Worm (Caenorhabditis elegans) whole organism, L2 larva: ENCODE results near the gene str-69.

Experiments used
- ama-1 ChIP-seq: fragments of 150-350 bp; optimal IDR thresholded peaks from 2 replicates; lab custom pipeline; 2018; ENCODE audit warnings: inconsistent platforms
- dmd-4 ChIP-seq: sonication (generic microtip); optimal IDR thresholded peaks from 2 replicates; lab custom pipeline; 2017; ENCODE audit warnings: missing biosample characterization, missing genetic modification characterization
- egl-27 ChIP-seq: sonication (generic microtip); optimal IDR thresholded peaks from 3 replicates; lab custom pipeline; 2017; ENCODE audit warnings: missing biosample characterization, missing genetic modification reagents, missing genetic modification characterization
- gmeb-1 ChIP-seq: fragments of 150-350 bp; optimal IDR thresholded peaks from 2 replicates; lab custom pipeline; 2014; ENCODE audit warnings: missing biosample characterization, missing genetic modification characterization
- lin-11 ChIP-seq: fragments of 150-350 bp; sonication (generic microtip); optimal IDR thresholded peaks from 2 replicates; lab custom pipeline; 2014; ENCODE audit warnings: missing biosample characterization, missing genetic modification characterization, inconsistent platforms, mixed read lengths
- lin-13 ChIP-seq: fragments of 150-350 bp; optimal IDR thresholded peaks from 2 replicates; lab custom pipeline; 2014; ENCODE audit warnings: missing biosample characterization, missing genetic modification reagents, missing genetic modification characterization
- lsy-2 ChIP-seq, 2 experiments: fragments of 150-350 bp in 1 of 2; sonication (generic microtip) in 1 of 2; optimal IDR thresholded peaks; 2 replicates each; lab custom pipeline; 2014 to 2017; ENCODE audit warnings: missing biosample characterization in 2 of 2, missing genetic modification characterization in 2 of 2
- nhr-77 ChIP-seq: fragments of 150-350 bp; optimal IDR thresholded peaks from 2 replicates; lab custom pipeline; 2014; ENCODE audit warnings: missing biosample characterization, missing genetic modification characterization
- skn-1 ChIP-seq: sonication (generic microtip); optimal IDR thresholded peaks from 2 replicates; lab custom pipeline; 2017; ENCODE audit warnings: missing biosample characterization, missing genetic modification characterization
- snpc-4 ChIP-seq: fragments of 150-350 bp; optimal IDR thresholded peaks from 2 replicates; lab custom pipeline; 2014; ENCODE audit warnings: missing biosample characterization, missing genetic modification characterization
- unc-55 ChIP-seq: fragments of 150-350 bp; sonication (generic microtip); optimal IDR thresholded peaks from 3 replicates; lab custom pipeline; 2014; ENCODE audit warnings: missing biosample characterization, missing genetic modification reagents, missing genetic modification characterization
- zag-1 ChIP-seq: fragments of 150-350 bp; optimal IDR thresholded peaks from 2 replicates; lab custom pipeline; 2014; ENCODE audit warnings: missing biosample characterization, missing genetic modification characterization
- ztf-11 ChIP-seq: sonication (generic microtip); optimal IDR thresholded peaks from 2 replicates; lab custom pipeline; 2017; ENCODE audit warnings: missing biosample characterization, missing genetic modification characterization
- ztf-4 ChIP-seq: fragments of 150-350 bp; optimal IDR thresholded peaks from 2 replicates; lab custom pipeline; 2014; ENCODE audit warnings: missing biosample characterization, missing genetic modification characterization

DNA sequence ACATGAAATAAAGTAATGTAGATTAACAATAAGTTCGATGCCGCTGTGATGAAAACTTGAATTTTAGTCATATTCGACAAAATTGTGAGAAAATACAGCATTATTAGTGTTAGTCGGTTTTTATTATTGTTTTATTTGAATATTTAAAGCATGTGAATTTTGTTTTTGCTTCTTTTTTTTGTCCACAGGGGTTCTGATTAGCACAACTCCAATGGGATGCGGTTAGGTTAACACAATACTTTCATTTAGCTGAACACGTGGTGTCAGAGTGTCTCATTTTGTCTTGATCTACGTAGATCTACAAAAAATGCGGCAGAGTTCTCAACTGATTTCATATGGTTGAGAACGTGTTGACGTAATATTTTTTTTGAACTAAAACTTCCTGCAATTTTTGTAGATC, 36.6 kb downstream of the str-69 start, which contains the start of gene str-40:
- TF ChIP-seq dmd-4 (tag; lab: Kevin White, UChicago) (no peak), lin-11 (tag; lab: Kevin White, UChicago) (no peak), ztf-4 (tag; lab: Kevin White, UChicago) (no peak), ama-1 (lab: Kevin White, UChicago) (no peak), zag-1 (tag; lab: Kevin White, UChicago) (no peak), lin-13 (no peak), gmeb-1 (tag; lab: Kevin White, UChicago) (no peak), snpc-4 (tag; lab: Kevin White, UChicago) (no peak), egl-27 (no peak), nhr-77 (tag; lab: Kevin White, UChicago) (no peak), lsy-2 (tag; optimal IDR thresholded peaks at IDR 0.05; lab: Kevin White, UChicago) (no peak), ztf-11 (tag; lab: Kevin White, UChicago) (no peak), skn-1 (no peak), unc-55 (no peak)
